Fruit fly (Drosophila melanogaster) whole organism, prepupa: Measurements from ENCODE around the gene CG46303.
A peak's percentile ranks its signal among the peaks of the same experiment; 100 is the strongest.

Experiments used
- CG10631 ChIP-seq: fragments of 200-800 bp; sonication (Bioruptor generic); optimal IDR thresholded peaks from 2 replicates; lab custom pipeline; 2016; ENCODE audit warnings: missing biosample characterization, missing genetic modification characterization
- CG11902 ChIP-seq: fragments of 200-800 bp; sonication (Bioruptor generic); optimal IDR thresholded peaks from 3 replicates; lab custom pipeline; 2016; ENCODE audit warnings: missing biosample characterization, missing genetic modification characterization
- CG15336 ChIP-seq: fragments of 200-800 bp; sonication (Bioruptor generic); IDR thresholded peaks from 2 replicates; pipeline ENCODE4 v1.3.6; 2022; ENCODE audit warnings: missing biosample characterization, missing genetic modification characterization
- CG1621 ChIP-seq: fragments of 200-800 bp; sonication (Bioruptor generic); optimal IDR thresholded peaks from 3 replicates; lab custom pipeline; 2018; ENCODE audit warnings: missing biosample characterization, mild to moderate bottlenecking, missing genetic modification characterization
- CG16779 ChIP-seq: fragments of 200-800 bp; sonication (Bioruptor generic); optimal IDR thresholded peaks from 3 replicates; lab custom pipeline; 2017; ENCODE audit warnings: missing biosample characterization, mild to moderate bottlenecking, missing genetic modification characterization
- CG3032 ChIP-seq: fragments of 200-800 bp; optimal IDR thresholded peaks from 2 replicates; lab custom pipeline; 2019; ENCODE audit warnings: missing biosample characterization, mild to moderate bottlenecking, missing genetic modification characterization, moderate library complexity
- CG32006 ChIP-seq: fragments of 200-800 bp; sonication (Bioruptor generic); optimal IDR thresholded peaks from 3 replicates; lab custom pipeline; 2017; ENCODE audit warnings: missing biosample characterization, mild to moderate bottlenecking, missing genetic modification characterization
- CG3919 ChIP-seq: fragments of 200-800 bp; sonication (Bioruptor generic); optimal IDR thresholded peaks from 3 replicates; lab custom pipeline; 2016; ENCODE audit warnings: missing biosample characterization, missing genetic modification characterization
- CG4318 ChIP-seq: fragments of 200-800 bp; sonication (Bioruptor generic); optimal IDR thresholded peaks from 3 replicates; lab custom pipeline; 2017; ENCODE audit warnings: missing biosample characterization, mild to moderate bottlenecking, missing genetic modification characterization
- CG6808 ChIP-seq: fragments of 200-800 bp; sonication (Bioruptor generic); optimal IDR thresholded peaks from 3 replicates; lab custom pipeline; 2017; ENCODE audit warnings: missing biosample characterization, missing genetic modification characterization, mild to moderate bottlenecking, moderate library complexity, missing genetic modification reagents
- CG7368 ChIP-seq: fragments of 200-800 bp; sonication (Bioruptor generic); optimal IDR thresholded peaks from 3 replicates; lab custom pipeline; 2016; ENCODE audit warnings: missing biosample characterization, missing genetic modification characterization
- CG9139 ChIP-seq: fragments of 200-800 bp; sonication (Bioruptor generic); optimal IDR thresholded peaks from 3 replicates; lab custom pipeline; 2017; ENCODE audit warnings: missing biosample characterization, mild to moderate bottlenecking, missing genetic modification characterization
- Ets96B ChIP-seq: fragments of 200-800 bp; optimal IDR thresholded peaks from 2 replicates; lab custom pipeline; 2019; ENCODE audit warnings: missing biosample characterization, mild to moderate bottlenecking, missing genetic modification characterization, moderate library complexity
- Gug ChIP-seq: fragments of 200-800 bp; sonication (Bioruptor generic); IDR thresholded peaks from 2 replicates; pipeline ENCODE4 v1.3.6; 2022; ENCODE audit warnings: missing biosample characterization, missing genetic modification characterization
- Hr39 ChIP-seq: fragments of 200-800 bp; sonication (Bioruptor generic); optimal IDR thresholded peaks from 2 replicates; lab custom pipeline; 2016; ENCODE audit warnings: missing biosample characterization, missing genetic modification characterization
- Met ChIP-seq: fragments of 200-800 bp; sonication (Bioruptor generic); optimal IDR thresholded peaks from 3 replicates; lab custom pipeline; 2016; ENCODE audit warnings: missing biosample characterization, missing genetic modification characterization
- Sox14 ChIP-seq: fragments of 200-800 bp; sonication (Bioruptor generic); optimal IDR thresholded peaks from 3 replicates; lab custom pipeline; 2016; ENCODE audit warnings: missing biosample characterization, missing genetic modification characterization
- Sox15 ChIP-seq: fragments of 200-800 bp; sonication (Bioruptor generic); optimal IDR thresholded peaks from 3 replicates; lab custom pipeline; 2016; ENCODE audit warnings: missing biosample characterization, missing genetic modification characterization
- acj6 ChIP-seq: fragments of 200-800 bp; sonication (Bioruptor generic); optimal IDR thresholded peaks from 3 replicates; lab custom pipeline; 2016; ENCODE audit warnings: missing biosample characterization, missing genetic modification characterization
- dac ChIP-seq: fragments of 200-800 bp; sonication (Bioruptor generic); optimal IDR thresholded peaks from 2 replicates; lab custom pipeline; 2017; ENCODE audit warnings: missing biosample characterization, mild to moderate bottlenecking, missing genetic modification characterization
- lz ChIP-seq: fragments of 200-800 bp; sonication (Bioruptor generic); optimal IDR thresholded peaks from 3 replicates; lab custom pipeline; 2016; ENCODE audit warnings: missing biosample characterization, missing genetic modification characterization
- net ChIP-seq: fragments of 200-800 bp; sonication (Bioruptor generic); optimal IDR thresholded peaks from 3 replicates; lab custom pipeline; 2016; ENCODE audit warnings: missing biosample characterization, missing genetic modification characterization

Gene CG46303

DNA sequence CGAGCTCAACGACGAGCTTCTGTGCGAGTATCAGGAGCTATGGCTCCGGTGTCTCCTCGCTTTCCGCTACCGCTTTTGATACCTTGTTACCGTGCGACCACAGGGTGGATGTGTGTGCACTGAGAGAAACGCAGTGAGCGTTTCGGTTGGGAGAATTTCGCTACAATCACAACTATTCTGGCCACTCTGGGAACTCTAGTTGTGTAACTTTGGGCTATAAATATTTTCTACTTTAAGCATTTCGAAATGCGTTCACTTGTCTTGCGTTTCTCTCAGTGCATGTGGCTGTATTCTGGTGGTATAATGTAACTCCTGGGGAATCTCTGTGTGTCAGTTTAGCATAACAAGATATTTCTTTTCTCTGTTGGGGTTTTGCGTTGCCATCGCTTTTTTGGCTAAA lies 49.6 kb downstream of the CG46303 start (continued):
- TF ChIP-seq CG32006 (GFP tag; lab: Kevin White, UChicago) (peak; percentile 3), Hr39 (GFP tag; lab: Kevin White, UChicago) (no peak), Gug (GFP tag; lab: Robert Waterston, UW) (no peak), CG11902 (GFP tag; lab: Kevin White, UChicago) (no peak), CG9139 (no peak), net (GFP tag; lab: Kevin White, UChicago) (no peak), Met (GFP tag; lab: Kevin White, UChicago) (no peak), CG10631 (GFP tag; lab: Kevin White, UChicago) (peak; percentile 34), CG4318 (GFP tag; lab: Kevin White, UChicago) (no peak), lz (GFP tag; lab: Kevin White, UChicago) (no peak), dac (GFP tag; lab: Kevin White, UChicago) (no peak), CG3919 (GFP tag; lab: Kevin White, UChicago) (no peak), CG15336 (GFP tag; lab: Robert Waterston, UW) (no peak), CG1621 (tag; lab: Kevin White, UChicago) (no peak), Sox15 (GFP tag; lab: Kevin White, UChicago) (no peak), Ets96B (tag; lab: Kevin White, UChicago) (no peak), Sox14 (no peak), CG7368 (GFP tag; lab: Kevin White, UChicago) (no peak), acj6 (GFP tag; lab: Kevin White, UChicago) (peak; percentile 9), CG16779 (tag; lab: Kevin White, UChicago) (no peak), CG6808 (GFP tag; lab: Kevin White, UChicago) (no peak), CG3032 (tag; lab: Kevin White, UChicago) (no peak)
